Worm (Caenorhabditis elegans): ENCODE data around the gene srh-92.

ce11 chrV:7414909-7415308, 45.9 kb downstream of the srh-92 start, which contains the start of gene F18E3.12:
- TF ChIP-seq unc-62 (GFP tag; optimal IDR thresholded peaks at IDR 0.05) (no peak), grh-1 (GFP tag; IDR thresholded peaks at IDR 0.05) (no peak), fkh-10 (GFP tag; optimal IDR thresholded peaks at IDR 0.05) (no peak), swsn-7 (tag; optimal IDR thresholded peaks at IDR 0.05) (no peak), fos-1 (tag; optimal IDR thresholded peaks at IDR 0.05) (no peak), nhr-47 (tag; optimal IDR thresholded peaks at IDR 0.05) (no peak), lin-39 (tag; optimal IDR thresholded peaks at IDR 0.05) (no peak), nhr-20 (tag; optimal IDR thresholded peaks at IDR 0.05) (no peak), ets-5 (GFP tag; IDR thresholded peaks at IDR 0.05) (no peak)
